Worm (Caenorhabditis elegans): ENCODE measurements around the gene acp-2.

Gene acp-2

DNA sequence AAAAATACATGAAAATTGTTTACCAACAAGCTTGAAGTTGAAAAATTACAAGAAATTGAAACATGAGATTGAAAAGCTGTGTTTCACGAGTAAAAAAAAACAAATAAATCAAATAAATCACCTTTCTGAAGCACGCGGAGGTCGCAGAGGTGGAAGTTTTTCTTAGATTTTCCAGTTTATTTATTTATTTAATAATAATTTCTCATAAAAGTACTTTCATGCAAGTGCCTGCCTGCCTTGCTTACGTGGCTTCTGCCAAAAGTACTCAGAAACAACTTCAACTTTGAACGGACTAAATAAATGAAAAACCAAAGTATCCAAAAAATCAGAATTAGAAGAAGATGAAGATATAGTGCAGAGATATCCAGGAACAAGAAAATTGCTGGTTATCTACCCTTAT lies at the start of gene acp-2:
Gene acp-2 (minus strand): TSS at position 101 of the 400 bp plus-strand sequence.
- no peak for TF ChIP-seq ama-1 (optimal IDR thresholded peaks at IDR 0.05)
- TF ChIP-seq sox-2 (GFP tag; IDR thresholded peaks at IDR 0.05), result no peak
- TF ChIP-seq pha-4 (tag; optimal IDR thresholded peaks at IDR 0.05), result no peak
- TF ChIP-seq K09A11.1 (tag; optimal IDR thresholded peaks at IDR 0.05; ENCODE audit: insufficient read depth), result no peak
- TF ChIP-seq ceh-45 (GFP tag; IDR thresholded peaks at IDR 0.05), result no peak
- no peak for TF ChIP-seq dmd-4 (tag; optimal IDR thresholded peaks at IDR 0.05; ENCODE audit: borderline replicate concordance)
- no peak for TF ChIP-seq ceh-14 (tag; optimal IDR thresholded peaks at IDR 0.05)
- no peak for TF ChIP-seq lim-6 (tag; optimal IDR thresholded peaks at IDR 0.05)
- no peak for TF ChIP-seq dve-1 (tag; optimal IDR thresholded peaks at IDR 0.05)
- no peak for TF ChIP-seq ceh-6 (GFP tag; optimal IDR thresholded peaks at IDR 0.05)
- TF ChIP-seq pha-2 (tag; optimal IDR thresholded peaks at IDR 0.05), result no peak
- TF ChIP-seq fkh-6 (tag; optimal IDR thresholded peaks at IDR 0.05), result no peak

DNA sequence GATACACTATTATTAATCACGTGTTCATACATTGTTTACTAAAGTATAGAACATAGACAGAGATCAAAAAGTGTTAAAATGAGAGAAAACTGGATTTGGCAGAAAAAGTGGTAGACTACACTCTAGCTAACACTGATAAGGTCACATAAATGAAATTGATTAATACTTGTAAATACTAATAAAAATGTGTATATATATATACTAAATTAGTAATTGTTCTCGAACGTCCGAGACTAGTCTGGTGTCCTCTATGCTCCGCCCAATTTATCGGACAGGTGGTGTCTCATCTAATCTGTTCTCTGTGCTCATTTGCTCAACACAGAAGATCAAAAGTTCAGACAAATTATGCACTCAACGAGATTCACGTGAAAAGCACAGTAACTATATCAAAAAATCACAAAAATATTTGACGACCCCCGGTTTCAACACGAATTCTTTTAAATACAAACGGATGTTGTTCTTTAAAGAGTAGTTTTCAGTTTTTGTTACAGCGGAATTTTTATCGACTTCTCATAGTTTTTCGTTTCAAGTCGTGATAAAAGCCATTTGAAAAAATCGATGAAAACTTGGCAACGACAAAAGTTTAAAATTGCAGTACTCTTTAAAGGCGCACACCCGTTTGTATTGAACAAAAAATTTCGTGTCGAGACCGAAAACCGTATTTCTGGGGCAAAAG lies 49.3 kb upstream of the acp-2 start:
- no peak for TF ChIP-seq ceh-14 (tag; optimal IDR thresholded peaks at IDR 0.05)
- peak; percentile 11 for TF ChIP-seq rnt-1 (tag; optimal IDR thresholded peaks at IDR 0.05)
- TF ChIP-seq ceh-22 (tag; optimal IDR thresholded peaks at IDR 0.05), result no peak
- TF ChIP-seq elt-2 (tag; optimal IDR thresholded peaks at IDR 0.05), result peak; percentile 21
- no peak for TF ChIP-seq ceh-30 (tag; optimal IDR thresholded peaks at IDR 0.05)
- TF ChIP-seq npax-4 (tag; optimal IDR thresholded peaks at IDR 0.05), result no peak
- TF ChIP-seq fax-1 (tag; optimal IDR thresholded peaks at IDR 0.05), result no peak
- no peak for TF ChIP-seq che-1 (tag; optimal IDR thresholded peaks at IDR 0.05)
- no peak for TF ChIP-seq hlh-13 (GFP tag; optimal IDR thresholded peaks at IDR 0.05)
- no peak for TF ChIP-seq C38D4.7 (GFP tag; optimal IDR thresholded peaks at IDR 0.05)
- TF ChIP-seq hlh-30 (tag; optimal IDR thresholded peaks at IDR 0.05; ENCODE audit: insufficient read depth), result no peak
- no peak for TF ChIP-seq sox-2 (GFP tag; IDR thresholded peaks at IDR 0.05)
- no peak for TF ChIP-seq lin-11 (tag; optimal IDR thresholded peaks at IDR 0.05)
- TF ChIP-seq sdc-2 (tag; optimal IDR thresholded peaks at IDR 0.05), result no peak
- no peak for TF ChIP-seq ceh-34 (tag; optimal IDR thresholded peaks at IDR 0.05)
- TF ChIP-seq pha-4 (tag; optimal IDR thresholded peaks at IDR 0.05), result no peak
- TF ChIP-seq unc-86 (tag; optimal IDR thresholded peaks at IDR 0.05), result no peak
- peak; percentile 30 for TF ChIP-seq unc-55 (GFP tag; optimal IDR thresholded peaks at IDR 0.05)
- TF ChIP-seq pax-1 (tag; optimal IDR thresholded peaks at IDR 0.05), result peak; percentile 74
- TF ChIP-seq gmeb-2 (tag; optimal IDR thresholded peaks at IDR 0.05), result no peak
- TF ChIP-seq ttx-3 (tag; optimal IDR thresholded peaks at IDR 0.05), result no peak
- TF ChIP-seq tbx-2 (tag; optimal IDR thresholded peaks at IDR 0.05), result no peak
- TF ChIP-seq ahr-1 (tag; optimal IDR thresholded peaks at IDR 0.05), result no peak
- no peak for TF ChIP-seq ceh-48 (tag; optimal IDR thresholded peaks at IDR 0.05)
- TF ChIP-seq pha-2 (tag; optimal IDR thresholded peaks at IDR 0.05), result no peak
- TF ChIP-seq ama-1 (optimal IDR thresholded peaks at IDR 0.05), result no peak
- TF ChIP-seq F13H6.1 (tag; optimal IDR thresholded peaks at IDR 0.05), result no peak
- TF ChIP-seq syd-9 (tag; optimal IDR thresholded peaks at IDR 0.05), result no peak
- no peak for TF ChIP-seq ceh-45 (GFP tag; IDR thresholded peaks at IDR 0.05)

- no peak for TF ChIP-seq hlh-13 (GFP tag; optimal IDR thresholded peaks at IDR 0.05)
- no peak for TF ChIP-seq sox-4 (tag; optimal IDR thresholded peaks at IDR 0.05)
- TF ChIP-seq ceh-22 (tag; optimal IDR thresholded peaks at IDR 0.05), result no peak
- TF ChIP-seq npax-4 (tag; optimal IDR thresholded peaks at IDR 0.05), result no peak
- no peak for TF ChIP-seq che-1 (tag; optimal IDR thresholded peaks at IDR 0.05)
- no peak for TF ChIP-seq tbx-7 (tag; optimal IDR thresholded peaks at IDR 0.05)
- TF ChIP-seq ceh-45 (GFP tag; IDR thresholded peaks at IDR 0.05), result no peak
- TF ChIP-seq ceh-30 (tag; optimal IDR thresholded peaks at IDR 0.05), result no peak
- TF ChIP-seq T23F11.4 (GFP tag; optimal IDR thresholded peaks at IDR 0.05), result no peak
- TF ChIP-seq ceh-34 (tag; optimal IDR thresholded peaks at IDR 0.05), result no peak
- no peak for TF ChIP-seq C08G9.2 (tag; optimal IDR thresholded peaks at IDR 0.05)
- no peak for TF ChIP-seq unc-86 (tag; optimal IDR thresholded peaks at IDR 0.05)
- TF ChIP-seq ahr-1 (tag; optimal IDR thresholded peaks at IDR 0.05), result no peak
Observed at ce11 chrII:8480166-8480565, 48.3 kb upstream of the acp-2 start, which contains the start of gene lact-4. TSS of gene lact-4 (minus strand) at chrII:8480478.

Measured in whole organism, late embryonic.